Worm (Caenorhabditis elegans): ENCODE data around the gene rfk-1.

rfk-1 gene

ce11 chrIV:10409377-10409776 lies at the start of gene rfk-1:
Gene rfk-1, minus strand, starts transcription at chrIV:10409477.
- TF ChIP-seq ceh-16 (tag; optimal IDR thresholded peaks at IDR 0.05) (no peak), nhr-11 (tag; optimal IDR thresholded peaks at IDR 0.05) (no peak), lin-39 (tag; optimal IDR thresholded peaks at IDR 0.05) (no peak), nfya-1 (tag; optimal IDR thresholded peaks at IDR 0.05; ENCODE audit: insufficient read depth) (no peak), sea-2 (GFP tag; optimal IDR thresholded peaks at IDR 0.05) (no peak), ceh-28 (tag; optimal IDR thresholded peaks at IDR 0.05) (no peak), pqm-1 (tag; optimal IDR thresholded peaks at IDR 0.05) (no peak), fkh-10 (GFP tag; optimal IDR thresholded peaks at IDR 0.05) (no peak), elt-3 (tag; optimal IDR thresholded peaks at IDR 0.05) (no peak), nhr-12 (tag; optimal IDR thresholded peaks at IDR 0.05) (no peak)

- TF ChIP-seq nhr-43 (tag; optimal IDR thresholded peaks at IDR 0.05; ENCODE audit: poor library complexity, severe bottlenecking) (no peak), ceh-9 (tag; optimal IDR thresholded peaks at IDR 0.05) (no peak), lsy-12 (tag; optimal IDR thresholded peaks at IDR 0.05) (no peak), zag-1 (tag; optimal IDR thresholded peaks at IDR 0.05) (no peak), fkh-2 (tag; optimal IDR thresholded peaks at IDR 0.05) (no peak), nhr-12 (tag; optimal IDR thresholded peaks at IDR 0.05) (no peak), ztf-4 (tag; optimal IDR thresholded peaks at IDR 0.05) (no peak), pha-4 (tag; optimal IDR thresholded peaks at IDR 0.05) (no peak)
Measured at ce11 chrIV:10457137-10457536, 47.9 kb upstream of the rfk-1 start, which contains the start of gene srb-17. Gene srb-17, minus strand, starts transcription at chrIV:10457237.

- TF ChIP-seq ceh-16 (tag; optimal IDR thresholded peaks at IDR 0.05) (no peak), tbx-2 (tag; optimal IDR thresholded peaks at IDR 0.05) (no peak), egl-27 (tag; optimal IDR thresholded peaks at IDR 0.05) (no peak), eor-1 (tag; optimal IDR thresholded peaks at IDR 0.05) (no peak), sea-2 (GFP tag; optimal IDR thresholded peaks at IDR 0.05) (no peak), ceh-9 (tag; optimal IDR thresholded peaks at IDR 0.05) (no peak), mml-1 (tag; optimal IDR thresholded peaks at IDR 0.05) (no peak), lin-39 (tag; optimal IDR thresholded peaks at IDR 0.05) (no peak)
Measured at ce11 chrIV:10453001-10453400, 43.7 kb upstream of the rfk-1 start, which contains the start of gene F01D4.8. Gene F01D4.8, minus strand, starts transcription at chrIV:10453101.

ce11 chrIV:10449799-10450198 lies 40.5 kb upstream of the rfk-1 start, which contains the start of gene F13B12.4:
Gene F13B12.4, minus strand, starts transcription at chrIV:10449899.
- TF ChIP-seq nhr-23 (tag; optimal IDR thresholded peaks at IDR 0.05) (no peak), nhr-43 (tag; optimal IDR thresholded peaks at IDR 0.05; ENCODE audit: poor library complexity, severe bottlenecking) (no peak)

- TF ChIP-seq nfya-1 (tag; optimal IDR thresholded peaks at IDR 0.05; ENCODE audit: insufficient read depth), result no peak
- TF ChIP-seq ama-1 (optimal IDR thresholded peaks at IDR 0.05), result no peak
- TF ChIP-seq unc-39 (tag; optimal IDR thresholded peaks at IDR 0.05), result no peak
- TF ChIP-seq egl-27 (tag; optimal IDR thresholded peaks at IDR 0.05), result no peak
- no peak for TF ChIP-seq ZK546.5 (tag; optimal IDR thresholded peaks at IDR 0.05)
- TF ChIP-seq nhr-76 (tag; optimal IDR thresholded peaks at IDR 0.05), result no peak
- TF ChIP-seq R02D3.7 (tag; optimal IDR thresholded peaks at IDR 0.05), result no peak
- no peak for TF ChIP-seq nhr-23 (tag; optimal IDR thresholded peaks at IDR 0.05)
- TF ChIP-seq elt-2 (tag; optimal IDR thresholded peaks at IDR 0.05), result no peak
- TF ChIP-seq sea-2 (GFP tag; optimal IDR thresholded peaks at IDR 0.05), result no peak
- TF ChIP-seq zag-1 (tag; optimal IDR thresholded peaks at IDR 0.05), result no peak
- TF ChIP-seq lsy-12 (tag; optimal IDR thresholded peaks at IDR 0.05), result no peak
Measured at ce11 chrIV:10443510-10443909, 34.2 kb upstream of the rfk-1 start, which contains the start of gene F13B12.7. Gene F13B12.7, plus strand, starts transcription at chrIV:10443810.

- TF ChIP-seq nhr-12 (tag; optimal IDR thresholded peaks at IDR 0.05) (no peak), fkh-10 (GFP tag; optimal IDR thresholded peaks at IDR 0.05) (no peak), R02D3.7 (tag; optimal IDR thresholded peaks at IDR 0.05) (no peak), mdl-1 (tag; optimal IDR thresholded peaks at IDR 0.05) (no peak), nhr-237 (tag; optimal IDR thresholded peaks at IDR 0.05) (no peak), ceh-82 (tag; optimal IDR thresholded peaks at IDR 0.05) (no peak), unc-62 (GFP tag; optimal IDR thresholded peaks at IDR 0.05) (no peak), aly-2 (tag; optimal IDR thresholded peaks at IDR 0.05) (no peak), hmg-11 (tag; optimal IDR thresholded peaks at IDR 0.05) (no peak), zag-1 (tag; optimal IDR thresholded peaks at IDR 0.05) (no peak), elt-2 (tag; optimal IDR thresholded peaks at IDR 0.05) (no peak), ceh-28 (tag; optimal IDR thresholded peaks at IDR 0.05) (no peak), nhr-11 (tag; optimal IDR thresholded peaks at IDR 0.05) (no peak), sea-2 (GFP tag; optimal IDR thresholded peaks at IDR 0.05) (no peak), tbx-2 (tag; optimal IDR thresholded peaks at IDR 0.05) (no peak)
Measured at ce11 chrIV:10442904-10443303, 33.6 kb upstream of the rfk-1 start.
